Fruit fly (Drosophila melanogaster): ENCODE measurements around the gene CG32104.

dm6 chr3L:12387063-12387462 is 12.1 kb downstream of the CG32104 start:
- TF ChIP-seq CG6808 (GFP tag; optimal IDR thresholded peaks at IDR 0.05) (no peak), OdsH (GFP tag; optimal IDR thresholded peaks at IDR 0.05) (no peak)

All from whole organism, prepupa.